Worm (Caenorhabditis elegans): ENCODE data around the gene F46C5.7.

ce11 chrII:8800830-8801229 lies 38.3 kb upstream of the F46C5.7 start, which contains the start of gene appg-2:
- no peak for TF ChIP-seq hnd-1 (tag; optimal IDR thresholded peaks at IDR 0.05)
- TF ChIP-seq ceh-36 (tag; optimal IDR thresholded peaks at IDR 0.05), result no peak
- no peak for TF ChIP-seq ama-1 (optimal IDR thresholded peaks at IDR 0.05)
- no peak for TF ChIP-seq F13C5.2 (tag; optimal IDR thresholded peaks at IDR 0.05)
- no peak for TF ChIP-seq hmg-4 (GFP tag; optimal IDR thresholded peaks at IDR 0.05)
- no peak for TF ChIP-seq ets-7 (tag; optimal IDR thresholded peaks at IDR 0.05)
- TF ChIP-seq scrt-1 (GFP tag; IDR thresholded peaks at IDR 0.05), result no peak
